Worm (Caenorhabditis elegans) whole organism, L4 larva: ENCODE measurements around the gene nspc-17.

Source experiments
- D1046.2 ChIP-seq: fragments of 200-800 bp; sonication (Bioruptor generic); IDR thresholded peaks from 2 replicates; pipeline ENCODE4 v1.3.6; 2022; ENCODE audit warnings: missing genetic modification characterization, missing compliant biosample characterization
- F26F4.8 ChIP-seq: fragments of 200-800 bp; sonication (Bioruptor generic); conservative IDR thresholded peaks from 2 replicates; pipeline ENCODE4 v1.3.6; 2022; ENCODE audit warnings: missing genetic modification characterization, missing compliant biosample characterization
- F37D6.2 ChIP-seq: sonication (generic microtip); optimal IDR thresholded peaks from 2 replicates; lab custom pipeline; 2016; ENCODE audit warnings: mild to moderate bottlenecking, missing genetic modification characterization, missing compliant biosample characterization
- R02D3.7 ChIP-seq: fragments of 150-350 bp; sonication (generic microtip); optimal IDR thresholded peaks from 3 replicates; lab custom pipeline; 2014; ENCODE audit warnings: missing biosample characterization, missing genetic modification characterization
- Y105C5A.15 ChIP-seq: fragments of 200-800 bp; sonication (Bioruptor generic); IDR thresholded peaks from 2 replicates; pipeline ENCODE4 v1.3.6; 2022; ENCODE audit warnings: missing genetic modification characterization, missing compliant biosample characterization
- Y75B8A.6 ChIP-seq: fragments of 200-800 bp; sonication (Bioruptor generic); IDR thresholded peaks from 2 replicates; pipeline ENCODE4 v1.3.6; 2022; ENCODE audit warnings: missing genetic modification reagents, missing genetic modification characterization, missing compliant biosample characterization
- ZK337.2 ChIP-seq: fragments of 200-800 bp; sonication (Bioruptor generic); IDR thresholded peaks from 2 replicates; pipeline ENCODE4 v1.3.6; 2022; ENCODE audit warnings: missing genetic modification reagents, missing genetic modification characterization, missing compliant biosample characterization
- ZK546.5 ChIP-seq, 2 experiments: sonication (generic microtip); optimal IDR thresholded peaks; 2 replicates each; lab custom pipeline; 2017; ENCODE audit warnings: missing biosample characterization in 2 of 2, missing genetic modification characterization in 2 of 2
- aly-2 ChIP-seq: sonication (generic microtip); optimal IDR thresholded peaks from 2 replicates; lab custom pipeline; 2018; ENCODE audit warnings: missing biosample characterization, missing genetic modification characterization
- ama-1 ChIP-seq: fragments of 150-350 bp; optimal IDR thresholded peaks from 2 replicates; lab custom pipeline; 2014; ENCODE audit warnings: inconsistent platforms, mixed read lengths
- ceh-28 ChIP-seq: fragments of 150-350 bp; optimal IDR thresholded peaks from 2 replicates; lab custom pipeline; 2014; ENCODE audit warnings: missing biosample characterization, missing genetic modification reagents, missing genetic modification characterization
- ceh-32 ChIP-seq: sonication (generic microtip); optimal IDR thresholded peaks from 2 replicates; lab custom pipeline; 2016; ENCODE audit warnings: mild to moderate bottlenecking, missing genetic modification characterization, missing compliant biosample characterization; ENCODE audit not compliant: poor library complexity
- ceh-44 ChIP-seq: fragments of 200-800 bp; sonication (Bioruptor generic); IDR thresholded peaks from 2 replicates; pipeline ENCODE4 v1.3.6; 2022; ENCODE audit warnings: missing genetic modification reagents, missing genetic modification characterization, missing compliant biosample characterization
- ceh-62 ChIP-seq: sonication (generic microtip); optimal IDR thresholded peaks from 2 replicates; lab custom pipeline; 2017; ENCODE audit warnings: missing biosample characterization, missing genetic modification characterization
- ces-1 ChIP-seq: fragments of 150-350 bp; sonication (generic microtip); optimal IDR thresholded peaks from 4 replicates; lab custom pipeline; 2014; ENCODE audit warnings: missing biosample characterization, missing genetic modification reagents, missing genetic modification characterization
- daf-12 ChIP-seq: fragments of 150-350 bp; optimal IDR thresholded peaks from 2 replicates; lab custom pipeline; 2014; ENCODE audit warnings: missing biosample characterization, missing genetic modification reagents, missing genetic modification characterization
- daf-16 ChIP-seq, 3 experiments: sonication (generic microtip); optimal IDR thresholded peaks; 2 replicates each; lab custom pipeline; 2016 to 2017; ENCODE audit warnings: missing genetic modification characterization in 3 of 3, missing genetic modification reagents in 3 of 3, mild to moderate bottlenecking in 2 of 3, missing compliant biosample characterization in 2 of 3, missing biosample characterization in 1 of 3, moderate library complexity in 1 of 3
- daf-19 ChIP-seq: fragments of 200-800 bp; sonication (Bioruptor generic); conservative IDR thresholded peaks from 2 replicates; pipeline ENCODE4 v1.3.6; 2022; ENCODE audit warnings: missing genetic modification characterization, missing compliant biosample characterization
- dmd-6 ChIP-seq: fragments of 200-800 bp; sonication (Bioruptor generic); IDR thresholded peaks from 2 replicates; pipeline ENCODE4 v1.3.6; 2022; ENCODE audit warnings: missing genetic modification reagents, missing genetic modification characterization, missing compliant biosample characterization
- dmd-8 ChIP-seq: fragments of 200-800 bp; sonication (Bioruptor generic); IDR thresholded peaks from 2 replicates; pipeline ENCODE4 v1.3.6; 2022; ENCODE audit warnings: missing genetic modification characterization, missing compliant biosample characterization
- dve-1 ChIP-seq: sonication (generic microtip); optimal IDR thresholded peaks from 2 replicates; lab custom pipeline; 2017; ENCODE audit warnings: antibody characterized with exemption, mild to moderate bottlenecking, missing genetic modification characterization, missing compliant biosample characterization; ENCODE audit not compliant: insufficient read depth
- egl-27 ChIP-seq: sonication (generic microtip); optimal IDR thresholded peaks from 3 replicates; lab custom pipeline; 2017; ENCODE audit warnings: missing biosample characterization, missing genetic modification reagents, missing genetic modification characterization
- gei-8 ChIP-seq: fragments of 200-800 bp; sonication (Bioruptor generic); optimal IDR thresholded peaks from 2 replicates; lab custom pipeline; 2018; ENCODE audit warnings: mild to moderate bottlenecking, missing genetic modification characterization, missing compliant biosample characterization
- hif-1 ChIP-seq, 2 experiments: sonication (generic microtip); optimal IDR thresholded peaks; 2 replicates each; lab custom pipeline; 2016 to 2017; ENCODE audit warnings: missing compliant biosample characterization in 2 of 2, missing genetic modification characterization in 2 of 2, missing genetic modification reagents in 2 of 2, missing genotype in 2 of 2, mild to moderate bottlenecking in 1 of 2
- hlh-30 ChIP-seq: sonication (generic microtip); optimal IDR thresholded peaks from 2 replicates; lab custom pipeline; 2017; ENCODE audit warnings: antibody characterized with exemption, mild to moderate bottlenecking, missing genetic modification characterization, missing compliant biosample characterization; ENCODE audit not compliant: insufficient read depth
- hmg-1.1 ChIP-seq: fragments of 200-800 bp; sonication (Bioruptor generic); IDR thresholded peaks from 2 replicates; pipeline ENCODE4 v1.3.6; 2022; ENCODE audit warnings: missing genetic modification reagents, missing genetic modification characterization, missing compliant biosample characterization
- jun-1 ChIP-seq: fragments of 150-350 bp; optimal IDR thresholded peaks from 2 replicates; lab custom pipeline; 2014; ENCODE audit warnings: missing biosample characterization, missing genetic modification reagents, missing genetic modification characterization
- lin-1 ChIP-seq: fragments of 200-800 bp; sonication (Bioruptor generic); IDR thresholded peaks from 2 replicates; pipeline ENCODE4 v1.3.6; 2022; ENCODE audit warnings: missing genetic modification reagents, missing genetic modification characterization, missing compliant biosample characterization
- lin-13 ChIP-seq: fragments of 150-350 bp; optimal IDR thresholded peaks from 2 replicates; lab custom pipeline; 2014; ENCODE audit warnings: missing biosample characterization, missing genetic modification reagents, missing genetic modification characterization
- lin-29 ChIP-seq: fragments of 200-800 bp; sonication (Bioruptor generic); IDR thresholded peaks from 2 replicates; pipeline ENCODE4 v1.3.6; 2022; ENCODE audit warnings: missing genetic modification reagents, missing genetic modification characterization, missing compliant biosample characterization
- lin-38 ChIP-seq: fragments of 200-800 bp; sonication (Bioruptor generic); IDR thresholded peaks from 2 replicates; pipeline ENCODE4 v1.3.6; 2022; ENCODE audit warnings: missing genetic modification reagents, missing genetic modification characterization, missing compliant biosample characterization
- mep-1 ChIP-seq: fragments of 150-350 bp; sonication (generic microtip); optimal IDR thresholded peaks from 3 replicates; lab custom pipeline; 2014; ENCODE audit warnings: missing biosample characterization, missing genetic modification characterization
- nhr-10 ChIP-seq: fragments of 150-350 bp; optimal IDR thresholded peaks from 2 replicates; lab custom pipeline; 2014; ENCODE audit warnings: missing biosample characterization, missing genetic modification characterization
- nhr-102 ChIP-seq: sonication (generic microtip); optimal IDR thresholded peaks from 2 replicates; lab custom pipeline; 2016; ENCODE audit warnings: mild to moderate bottlenecking, missing genetic modification characterization, moderate library complexity, missing compliant biosample characterization
- nhr-11 ChIP-seq: fragments of 150-350 bp; optimal IDR thresholded peaks from 2 replicates; lab custom pipeline; 2014; ENCODE audit warnings: missing biosample characterization, missing genetic modification characterization
- nhr-111 ChIP-seq: fragments of 200-800 bp; sonication (Bioruptor generic); optimal IDR thresholded peaks from 2 replicates; lab custom pipeline; 2018; ENCODE audit warnings: mild to moderate bottlenecking, missing genetic modification characterization, missing compliant biosample characterization
- nhr-25 ChIP-seq: sonication (generic microtip); optimal IDR thresholded peaks from 2 replicates; lab custom pipeline; 2017; ENCODE audit warnings: missing genetic modification characterization, mild to moderate bottlenecking, missing compliant biosample characterization, antibody characterized with exemption, moderate library complexity, borderline replicate concordance; ENCODE audit not compliant: insufficient read depth
- nhr-41 ChIP-seq: fragments of 200-800 bp; sonication (Bioruptor generic); IDR thresholded peaks from 2 replicates; pipeline ENCODE4 v1.3.6; 2022; ENCODE audit warnings: missing genetic modification reagents, missing genetic modification characterization, missing compliant biosample characterization
- pha-4 ChIP-seq, 2 experiments: fragments of 150-350 bp in 1 of 2; fragments of 200-800 bp in 1 of 2; sonication (Bioruptor generic) in 1 of 2; IDR thresholded peaks in 1 of 2; optimal IDR thresholded peaks in 1 of 2; 2 replicates each; pipeline versions ENCODE4 v1.3.6 to Lab custom; 2014 to 2022; ENCODE audit warnings: missing genetic modification characterization in 2 of 2, missing genetic modification reagents in 2 of 2, missing biosample characterization in 1 of 2, missing compliant biosample characterization in 1 of 2
- pqm-1 ChIP-seq: sonication (generic microtip); optimal IDR thresholded peaks from 2 replicates; lab custom pipeline; 2017; ENCODE audit warnings: missing biosample characterization, missing genetic modification characterization
- sdz-12 ChIP-seq: fragments of 200-800 bp; sonication (Bioruptor generic); optimal IDR thresholded peaks from 2 replicates; lab custom pipeline; 2018; ENCODE audit warnings: mild to moderate bottlenecking, missing genetic modification characterization, missing compliant biosample characterization
- spr-3 ChIP-seq: fragments of 200-800 bp; sonication (Bioruptor generic); optimal IDR thresholded peaks from 2 replicates; lab custom pipeline; 2018; ENCODE audit warnings: mild to moderate bottlenecking, missing genetic modification characterization, missing compliant biosample characterization
- tag-97 ChIP-seq: fragments of 200-800 bp; sonication (Bioruptor generic); IDR thresholded peaks from 2 replicates; pipeline ENCODE4 v1.3.6; 2022; ENCODE audit warnings: missing genetic modification characterization, missing compliant biosample characterization
- tra-1 ChIP-seq: fragments of 200-800 bp; sonication (Bioruptor generic); IDR thresholded peaks from 2 replicates; pipeline ENCODE4 v1.3.6; 2022; ENCODE audit warnings: missing genetic modification reagents, missing genetic modification characterization, missing compliant biosample characterization
- unc-130 ChIP-seq: sonication (generic microtip); optimal IDR thresholded peaks from 2 replicates; lab custom pipeline; 2016; ENCODE audit warnings: missing genetic modification reagents, missing genetic modification characterization, missing compliant biosample characterization
- unc-39 ChIP-seq: sonication (generic microtip); optimal IDR thresholded peaks from 2 replicates; lab custom pipeline; 2017; ENCODE audit warnings: missing biosample characterization, missing genetic modification characterization
- vab-7 ChIP-seq: fragments of 200-800 bp; sonication (Bioruptor generic); IDR thresholded peaks from 2 replicates; pipeline ENCODE4 v1.3.6; 2022; ENCODE audit warnings: missing genetic modification reagents, missing genetic modification characterization, missing compliant biosample characterization
- zag-1 ChIP-seq: fragments of 150-350 bp; optimal IDR thresholded peaks from 2 replicates; lab custom pipeline; 2014; ENCODE audit warnings: missing biosample characterization, missing genetic modification characterization
- zfp-2 ChIP-seq: sonication (generic microtip); optimal IDR thresholded peaks from 2 replicates; lab custom pipeline; 2016; ENCODE audit warnings: mild to moderate bottlenecking, missing genetic modification characterization, missing compliant biosample characterization
- zip-11 ChIP-seq: fragments of 200-800 bp; sonication (Bioruptor generic); IDR thresholded peaks from 2 replicates; pipeline ENCODE4 v1.3.6; 2022; ENCODE audit warnings: missing genetic modification characterization, missing compliant biosample characterization
- ztf-7 ChIP-seq: fragments of 150-350 bp; optimal IDR thresholded peaks from 2 replicates; lab custom pipeline; 2014; ENCODE audit warnings: missing biosample characterization, missing genetic modification characterization

Gene nspc-17

DNA sequence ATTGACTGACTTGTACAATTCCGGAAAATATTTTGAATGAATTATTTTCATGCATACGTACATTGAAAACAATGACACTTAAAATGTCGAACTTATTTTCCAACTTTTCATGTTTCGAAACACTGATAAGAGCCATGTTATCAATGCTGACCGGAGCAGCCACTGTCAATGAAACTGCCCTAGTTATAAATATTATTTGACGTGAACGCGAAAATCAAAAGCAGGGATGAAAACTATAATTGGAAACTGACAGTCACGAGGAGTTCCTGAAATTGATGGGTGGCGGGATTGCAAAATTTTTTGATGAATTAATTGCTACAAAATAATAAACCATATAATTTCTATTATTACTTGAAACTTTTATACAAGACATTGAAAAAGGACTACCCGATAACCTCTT lies 14.5 kb upstream of the nspc-17 start (continued):
- TF ChIP-seq hmg-1.1 (no peak), F37D6.2 (tag; lab: Kevin White, UChicago) (no peak), lin-38 (GFP tag; lab: Robert Waterston, UW) (no peak), zag-1 (no peak), ces-1 (GFP tag; lab: Kevin White, UChicago) (no peak), hlh-30 (tag; lab: Kevin White, UChicago) (peak; percentile 44), jun-1 (tag; lab: Kevin White, UChicago) (no peak), hif-1 (tag; optimal IDR thresholded peaks at IDR 0.05; lab: Kevin White, UChicago) (no peak), ZK546.5 (tag; optimal IDR thresholded peaks at IDR 0.05; lab: Kevin White, UChicago) (no peak), pha-4 (GFP tag; IDR thresholded peaks at IDR 0.05; lab: Robert Waterston, UW) (no peak), pha-4 (tag; optimal IDR thresholded peaks at IDR 0.05; lab: Kevin White, UChicago) (no peak), ceh-44 (no peak), ceh-62 (tag; lab: Kevin White, UChicago) (no peak), lin-1 (peak; percentile 68; the same call in 1 of the 2 replicates), daf-12 (tag; lab: Kevin White, UChicago) (no peak), ztf-7 (no peak), nhr-25 (tag; lab: Kevin White, UChicago) (no peak), dmd-6 (GFP tag; lab: Robert Waterston, UW) (peak; percentile 91), zfp-2 (tag; lab: Kevin White, UChicago) (no peak), dve-1 (tag; lab: Kevin White, UChicago) (peak; percentile 74), unc-130 (GFP tag; lab: Kevin White, UChicago) (no peak), tag-97 (GFP tag; lab: Robert Waterston, UW) (no peak), daf-16 (GFP tag; optimal IDR thresholded peaks at IDR 0.05; lab: Kevin White, UChicago) (peak in 1 of 2 experiments; percentile 19), daf-16 (tag; optimal IDR thresholded peaks at IDR 0.05; lab: Kevin White, UChicago) (peak; percentile 97), Y105C5A.15 (GFP tag; lab: Robert Waterston, UW) (no peak), aly-2 (no peak), nhr-111 (GFP tag; lab: Kevin White, UChicago) (no peak), daf-19 (GFP tag; lab: Robert Waterston, UW) (no peak), pqm-1 (tag; lab: Kevin White, UChicago) (peak; percentile 73), unc-39 (tag; lab: Kevin White, UChicago) (no peak), zip-11 (no peak), egl-27 (tag; lab: Kevin White, UChicago) (no peak), tra-1 (GFP tag; lab: Robert Waterston, UW) (peak; percentile 75), nhr-41 (GFP tag; lab: Robert Waterston, UW) (no peak), ceh-32 (tag; lab: Kevin White, UChicago) (no peak), nhr-10 (tag; lab: Kevin White, UChicago) (no peak), vab-7 (GFP tag; lab: Robert Waterston, UW) (no peak), lin-29 (no peak), mep-1 (tag; lab: Kevin White, UChicago) (no peak), nhr-102 (tag; lab: Kevin White, UChicago) (peak; percentile 21), lin-13 (no peak), D1046.2 (GFP tag; lab: Robert Waterston, UW) (no peak), ceh-28 (no peak), F26F4.8 (GFP tag; lab: Robert Waterston, UW) (no peak), nhr-11 (tag; lab: Kevin White, UChicago) (no peak), R02D3.7 (tag; lab: Kevin White, UChicago) (no peak), gei-8 (GFP tag; lab: Kevin White, UChicago) (no peak), spr-3 (GFP tag; lab: Kevin White, UChicago) (no peak), ZK337.2 (no peak), sdz-12 (GFP tag; lab: Kevin White, UChicago) (no peak), ama-1 (lab: Kevin White, UChicago) (no peak), Y75B8A.6 (no peak), dmd-8 (GFP tag; lab: Robert Waterston, UW) (no peak)
